Worm (Caenorhabditis elegans): ENCODE data around the gene F22F7.7.

DNA sequence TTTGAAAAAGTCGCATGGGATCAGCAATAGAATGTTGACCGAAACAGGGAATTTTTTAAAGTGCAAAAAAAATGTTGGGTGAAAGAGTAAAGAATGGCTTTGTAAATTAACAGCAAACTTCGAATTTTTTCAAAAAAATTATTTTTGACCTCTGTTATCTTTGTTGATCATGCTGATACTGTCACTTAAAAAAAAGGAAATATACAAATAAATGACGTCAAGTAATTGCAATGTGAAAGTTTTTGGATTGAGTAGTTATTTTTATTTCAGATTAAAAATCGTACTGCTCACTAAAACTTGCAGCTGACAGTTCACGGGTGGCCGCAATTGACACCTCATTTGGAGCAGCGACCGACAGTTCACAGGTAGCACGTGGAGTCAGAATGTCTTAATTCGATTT, 11.0 kb upstream of the F22F7.7 start, which contains the start of gene C45H4.13:
- TF ChIP-seq dao-5 (tag; optimal IDR thresholded peaks at IDR 0.05) (no peak), him-1 (tag; optimal IDR thresholded peaks at IDR 0.05) (no peak)
